Worm (Caenorhabditis elegans) whole organism, L4 larva: ENCODE measurements around the gene Y54G11A.2.

Experiments used
- D1046.2 ChIP-seq: fragments of 200-800 bp; sonication (Bioruptor generic); IDR thresholded peaks from 2 replicates; pipeline ENCODE4 v1.3.6; 2022; ENCODE audit warnings: missing genetic modification characterization, missing compliant biosample characterization
- F10B5.3 ChIP-seq: sonication (generic microtip); optimal IDR thresholded peaks from 2 replicates; lab custom pipeline; 2016; ENCODE audit warnings: mild to moderate bottlenecking, missing genetic modification characterization, missing compliant biosample characterization
- F26F4.8 ChIP-seq: fragments of 200-800 bp; sonication (Bioruptor generic); conservative IDR thresholded peaks from 2 replicates; pipeline ENCODE4 v1.3.6; 2022; ENCODE audit warnings: missing genetic modification characterization, missing compliant biosample characterization
- F44E2.7 ChIP-seq: fragments of 200-800 bp; sonication (Bioruptor generic); IDR thresholded peaks from 2 replicates; pipeline ENCODE4 v2.1.2; 2022; ENCODE audit warnings: missing genetic modification characterization, missing compliant biosample characterization
- T20F7.1 ChIP-seq: fragments of 200-800 bp; sonication (Bioruptor generic); optimal IDR thresholded peaks from 2 replicates; lab custom pipeline; 2018; ENCODE audit warnings: mild to moderate bottlenecking, missing genetic modification characterization, missing compliant biosample characterization
- aly-2 ChIP-seq: sonication (generic microtip); optimal IDR thresholded peaks from 2 replicates; lab custom pipeline; 2018; ENCODE audit warnings: missing biosample characterization, missing genetic modification characterization
- ama-1 ChIP-seq: fragments of 150-350 bp; optimal IDR thresholded peaks from 2 replicates; lab custom pipeline; 2014; ENCODE audit warnings: inconsistent platforms, mixed read lengths
- arid-1 ChIP-seq: fragments of 200-800 bp; sonication (Bioruptor generic); conservative IDR thresholded peaks from 2 replicates; pipeline ENCODE4 v1.3.6; 2022; ENCODE audit warnings: missing genetic modification reagents, missing genetic modification characterization, missing compliant biosample characterization
- ceh-82 ChIP-seq: sonication (generic microtip); optimal IDR thresholded peaks from 2 replicates; lab custom pipeline; 2017; ENCODE audit warnings: missing biosample characterization, missing genetic modification characterization
- cey-2 ChIP-seq: sonication (generic microtip); optimal IDR thresholded peaks from 3 replicates; lab custom pipeline; 2017; ENCODE audit warnings: missing genetic modification characterization, mild to moderate bottlenecking, missing compliant biosample characterization, antibody characterized with exemption, borderline replicate concordance; ENCODE audit not compliant: insufficient read depth
- daf-16 ChIP-seq, 3 experiments: sonication (generic microtip); optimal IDR thresholded peaks; 2 replicates each; lab custom pipeline; 2016 to 2017; ENCODE audit warnings: missing genetic modification characterization in 3 of 3, missing genetic modification reagents in 3 of 3, mild to moderate bottlenecking in 2 of 3, missing compliant biosample characterization in 2 of 3, missing biosample characterization in 1 of 3, moderate library complexity in 1 of 3
- daf-19 ChIP-seq: fragments of 200-800 bp; sonication (Bioruptor generic); conservative IDR thresholded peaks from 2 replicates; pipeline ENCODE4 v1.3.6; 2022; ENCODE audit warnings: missing genetic modification characterization, missing compliant biosample characterization
- dmd-6 ChIP-seq: fragments of 200-800 bp; sonication (Bioruptor generic); IDR thresholded peaks from 2 replicates; pipeline ENCODE4 v1.3.6; 2022; ENCODE audit warnings: missing genetic modification reagents, missing genetic modification characterization, missing compliant biosample characterization
- dmd-8 ChIP-seq: fragments of 200-800 bp; sonication (Bioruptor generic); IDR thresholded peaks from 2 replicates; pipeline ENCODE4 v1.3.6; 2022; ENCODE audit warnings: missing genetic modification characterization, missing compliant biosample characterization
- egl-43 ChIP-seq: fragments of 200-800 bp; sonication (Bioruptor generic); IDR thresholded peaks from 2 replicates; pipeline ENCODE4 v1.3.6; 2022; ENCODE audit warnings: missing genetic modification reagents, missing genetic modification characterization, missing compliant biosample characterization
- fkh-10 ChIP-seq: fragments of 150-350 bp; optimal IDR thresholded peaks from 2 replicates; lab custom pipeline; 2014; ENCODE audit warnings: missing biosample characterization, missing genetic modification reagents, missing genetic modification characterization
- gei-8 ChIP-seq: fragments of 200-800 bp; sonication (Bioruptor generic); optimal IDR thresholded peaks from 2 replicates; lab custom pipeline; 2018; ENCODE audit warnings: mild to moderate bottlenecking, missing genetic modification characterization, missing compliant biosample characterization
- hif-1 ChIP-seq, 2 experiments: sonication (generic microtip); optimal IDR thresholded peaks; 2 replicates each; lab custom pipeline; 2016 to 2017; ENCODE audit warnings: missing compliant biosample characterization in 2 of 2, missing genetic modification characterization in 2 of 2, missing genetic modification reagents in 2 of 2, missing genotype in 2 of 2, mild to moderate bottlenecking in 1 of 2
- hmg-1.1 ChIP-seq: fragments of 200-800 bp; sonication (Bioruptor generic); IDR thresholded peaks from 2 replicates; pipeline ENCODE4 v1.3.6; 2022; ENCODE audit warnings: missing genetic modification reagents, missing genetic modification characterization, missing compliant biosample characterization
- jun-1 ChIP-seq: fragments of 150-350 bp; optimal IDR thresholded peaks from 2 replicates; lab custom pipeline; 2014; ENCODE audit warnings: missing biosample characterization, missing genetic modification reagents, missing genetic modification characterization
- lim-7 ChIP-seq: fragments of 200-800 bp; sonication (Bioruptor generic); IDR thresholded peaks from 2 replicates; pipeline ENCODE4 v1.3.6; 2022; ENCODE audit warnings: missing genetic modification characterization, missing compliant biosample characterization
- lin-1 ChIP-seq: fragments of 200-800 bp; sonication (Bioruptor generic); IDR thresholded peaks from 2 replicates; pipeline ENCODE4 v1.3.6; 2022; ENCODE audit warnings: missing genetic modification reagents, missing genetic modification characterization, missing compliant biosample characterization
- lin-13 ChIP-seq: fragments of 150-350 bp; optimal IDR thresholded peaks from 2 replicates; lab custom pipeline; 2014; ENCODE audit warnings: missing biosample characterization, missing genetic modification reagents, missing genetic modification characterization
- lir-3 ChIP-seq: sonication (generic microtip); optimal IDR thresholded peaks from 2 replicates; lab custom pipeline; 2016; ENCODE audit warnings: mild to moderate bottlenecking, missing genetic modification characterization, missing compliant biosample characterization
- lsy-2 ChIP-seq, 2 experiments: fragments of 150-350 bp in 1 of 2; sonication (generic microtip) in 1 of 2; optimal IDR thresholded peaks; 2 replicates each; lab custom pipeline; 2014 to 2017; ENCODE audit warnings: missing biosample characterization in 2 of 2, missing genetic modification characterization in 2 of 2
- mdt-29 ChIP-seq: fragments of 200-800 bp; sonication (Bioruptor generic); IDR thresholded peaks from 2 replicates; pipeline ENCODE4 v1.3.6; 2022; ENCODE audit warnings: missing genetic modification reagents, missing genetic modification characterization, missing compliant biosample characterization
- mxl-3 ChIP-seq: fragments of 200-800 bp; sonication (Bioruptor generic); optimal IDR thresholded peaks from 2 replicates; lab custom pipeline; 2018; ENCODE audit warnings: mild to moderate bottlenecking, missing genetic modification characterization, missing compliant biosample characterization
- nhr-111 ChIP-seq: fragments of 200-800 bp; sonication (Bioruptor generic); optimal IDR thresholded peaks from 2 replicates; lab custom pipeline; 2018; ENCODE audit warnings: mild to moderate bottlenecking, missing genetic modification characterization, missing compliant biosample characterization
- nhr-237 ChIP-seq: sonication (generic microtip); optimal IDR thresholded peaks from 2 replicates; lab custom pipeline; 2017; ENCODE audit warnings: missing biosample characterization, missing genetic modification characterization
- nhr-6 ChIP-seq: fragments of 150-350 bp; optimal IDR thresholded peaks from 2 replicates; lab custom pipeline; 2014; ENCODE audit warnings: missing biosample characterization, missing genetic modification characterization
- nhr-76 ChIP-seq: fragments of 150-350 bp; optimal IDR thresholded peaks from 2 replicates; lab custom pipeline; 2014; ENCODE audit warnings: missing biosample characterization, missing genetic modification characterization
- pha-4 ChIP-seq, 2 experiments: fragments of 150-350 bp in 1 of 2; fragments of 200-800 bp in 1 of 2; sonication (Bioruptor generic) in 1 of 2; IDR thresholded peaks in 1 of 2; optimal IDR thresholded peaks in 1 of 2; 2 replicates each; pipeline versions ENCODE4 v1.3.6 to Lab custom; 2014 to 2022; ENCODE audit warnings: missing genetic modification characterization in 2 of 2, missing genetic modification reagents in 2 of 2, missing biosample characterization in 1 of 2, missing compliant biosample characterization in 1 of 2
- php-3 ChIP-seq: fragments of 200-800 bp; sonication (Bioruptor generic); IDR thresholded peaks from 2 replicates; pipeline ENCODE4 v1.3.6; 2022; ENCODE audit warnings: missing genetic modification reagents, missing genetic modification characterization, missing compliant biosample characterization
- sdz-12 ChIP-seq: fragments of 200-800 bp; sonication (Bioruptor generic); optimal IDR thresholded peaks from 2 replicates; lab custom pipeline; 2018; ENCODE audit warnings: mild to moderate bottlenecking, missing genetic modification characterization, missing compliant biosample characterization
- spr-1 ChIP-seq: sonication (generic microtip); optimal IDR thresholded peaks from 2 replicates; lab custom pipeline; 2016; ENCODE audit warnings: mild to moderate bottlenecking, missing genetic modification characterization, missing compliant biosample characterization
- tra-1 ChIP-seq: fragments of 200-800 bp; sonication (Bioruptor generic); IDR thresholded peaks from 2 replicates; pipeline ENCODE4 v1.3.6; 2022; ENCODE audit warnings: missing genetic modification reagents, missing genetic modification characterization, missing compliant biosample characterization
- unc-62 ChIP-seq, 3 experiments: fragments of 150-350 bp in 1 of 3; sonication (generic microtip); optimal IDR thresholded peaks in 2 of 3; peaks in 1 of 3; 1 replicate in 1 of 3; 2 replicates in 2 of 3; lab custom pipeline; 2014 to 2017; ENCODE audit warnings: missing biosample characterization in 3 of 3, missing genetic modification characterization in 3 of 3, missing genetic modification reagents in 3 of 3, missing genotype in 1 of 3
- zfp-3 ChIP-seq: fragments of 200-800 bp; sonication (Bioruptor generic); conservative IDR thresholded peaks from 2 replicates; pipeline ENCODE4 v1.3.6; 2022; ENCODE audit warnings: missing genetic modification reagents, missing genetic modification characterization, missing compliant biosample characterization
- zip-11 ChIP-seq: fragments of 200-800 bp; sonication (Bioruptor generic); IDR thresholded peaks from 2 replicates; pipeline ENCODE4 v1.3.6; 2022; ENCODE audit warnings: missing genetic modification characterization, missing compliant biosample characterization
- zip-2 ChIP-seq: fragments of 150-350 bp; optimal IDR thresholded peaks from 2 replicates; lab custom pipeline; 2014; ENCODE audit warnings: missing biosample characterization, missing genetic modification characterization
- ztf-11 ChIP-seq: fragments of 150-350 bp; optimal IDR thresholded peaks from 2 replicates; lab custom pipeline; 2014; ENCODE audit warnings: missing biosample characterization, missing genetic modification characterization

The Y54G11A.2 gene

ce11 chrII:14252057-14252456, at the start of gene Y54G11A.2:
Y54G11A.2 (plus strand) TSS chrII:14252357.
- TF ChIP-seq zip-2: no peak
- no peak for TF ChIP-seq T20F7.1 (GFP tag; lab: Kevin White, UChicago)
- TF ChIP-seq arid-1: no peak
- no peak for TF ChIP-seq jun-1 (tag; lab: Kevin White, UChicago)
- no peak for TF ChIP-seq lin-13 (GFP tag; lab: Kevin White, UChicago)
- TF ChIP-seq tra-1 (GFP tag; lab: Robert Waterston, UW): no peak
- no peak for TF ChIP-seq zip-11
- no peak for TF ChIP-seq egl-43 (GFP tag; lab: Robert Waterston, UW)
- no peak for TF ChIP-seq F26F4.8
- no peak for TF ChIP-seq zfp-3
- no peak for TF ChIP-seq ztf-11
- no peak for TF ChIP-seq lim-7
- TF ChIP-seq daf-16 (GFP tag; optimal IDR thresholded peaks at IDR 0.05; lab: Kevin White, UChicago): no peak
- no peak for TF ChIP-seq daf-16 (tag; optimal IDR thresholded peaks at IDR 0.05; lab: Kevin White, UChicago)

- TF ChIP-seq dmd-8 (GFP tag; lab: Robert Waterston, UW): no peak
- no peak for TF ChIP-seq fkh-10
- TF ChIP-seq daf-19 (GFP tag; lab: Robert Waterston, UW): no peak
- TF ChIP-seq unc-62 (GFP tag; optimal IDR thresholded peaks at IDR 0.05 in 1 of 2; lab: Kevin White, UChicago): peak in 1 of 2 experiments; percentile 27
- TF ChIP-seq unc-62 (tag; optimal IDR thresholded peaks at IDR 0.05; lab: Kevin White, UChicago): no peak
- TF ChIP-seq F26F4.8: no peak
- TF ChIP-seq sdz-12: no peak
- TF ChIP-seq arid-1: no peak
Observed at ce11 chrII:14205335-14205734, 46.8 kb upstream of the Y54G11A.2 start, which contains the start of gene ace-3. ace-3 (plus strand) TSS chrII:14205635.

ce11 chrII:14206211-14206610, 45.9 kb upstream of the Y54G11A.2 start:
- TF ChIP-seq lir-3 (no peak), hif-1 (tag; optimal IDR thresholded peaks at IDR 0.05; lab: Kevin White, UChicago) (no peak), mxl-3 (no peak), php-3 (GFP tag; lab: Robert Waterston, UW) (no peak), cey-2 (tag; lab: Kevin White, UChicago) (no peak), hmg-1.1 (GFP tag; lab: Robert Waterston, UW) (no peak), F10B5.3 (no peak), ceh-82 (no peak), dmd-6 (no peak), aly-2 (tag; lab: Kevin White, UChicago) (no peak), nhr-76 (no peak), mdt-29 (GFP tag; lab: Robert Waterston, UW) (no peak), gei-8 (GFP tag; lab: Kevin White, UChicago) (no peak), zip-2 (no peak), nhr-111 (GFP tag; lab: Kevin White, UChicago) (no peak), nhr-6 (tag; lab: Kevin White, UChicago) (no peak), F44E2.7 (GFP tag; lab: Robert Waterston, UW) (no peak), daf-19 (GFP tag; lab: Robert Waterston, UW) (no peak)

- TF ChIP-seq dmd-6 (no peak), pha-4 (GFP tag; IDR thresholded peaks at IDR 0.05; lab: Robert Waterston, UW) (no peak), pha-4 (tag; optimal IDR thresholded peaks at IDR 0.05; lab: Kevin White, UChicago) (no peak), lin-1 (GFP tag; lab: Robert Waterston, UW) (no peak), ama-1 (lab: Kevin White, UChicago) (no peak), lsy-2 (tag; optimal IDR thresholded peaks at IDR 0.05; lab: Kevin White, UChicago) (no peak), D1046.2 (GFP tag; lab: Robert Waterston, UW) (no peak), spr-1 (tag; lab: Kevin White, UChicago) (no peak), egl-43 (GFP tag; lab: Robert Waterston, UW) (no peak), nhr-237 (tag; lab: Kevin White, UChicago) (no peak)
Observed at ce11 chrII:14211118-14211517, 41.0 kb upstream of the Y54G11A.2 start, which contains the start of gene hot-7. hot-7 (plus strand) TSS chrII:14211418.
